2 fruit fly cellular contexts compared by ENCODE assay signal in the genomic region with DNA sequence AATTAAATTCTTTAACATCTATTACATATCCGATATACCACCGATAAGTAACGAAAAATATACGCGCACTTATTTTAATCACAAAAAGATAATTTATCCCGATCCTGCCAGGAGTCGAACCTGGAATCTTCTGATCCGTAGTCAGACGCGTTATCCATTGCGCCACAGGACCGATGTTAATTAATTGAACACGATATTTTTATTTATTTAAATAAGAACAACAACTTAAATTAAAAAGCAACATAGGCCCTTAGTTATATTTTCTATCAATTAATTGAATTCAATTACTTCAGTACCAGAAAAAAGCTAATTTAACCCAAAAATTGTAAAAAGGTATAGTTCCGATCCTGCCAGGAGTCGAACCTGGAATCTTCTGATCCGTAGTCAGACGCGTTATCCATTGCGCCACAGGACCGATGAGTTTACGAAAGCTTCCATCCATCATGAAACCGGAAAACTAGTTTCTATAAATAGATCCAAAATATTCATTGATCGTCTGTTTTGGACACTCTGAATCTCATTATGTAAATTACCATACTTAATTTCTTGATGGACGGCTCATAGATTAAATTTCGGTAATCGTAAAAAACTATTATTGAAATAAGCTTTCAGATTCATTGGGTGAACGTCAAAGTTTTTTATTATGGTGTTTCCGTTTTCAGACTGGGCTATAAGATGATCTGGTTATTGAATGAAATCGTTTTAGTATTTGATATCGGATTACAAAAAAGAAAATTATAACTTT.
A peak's percentile ranks its signal among the peaks of the same experiment; 100 is the strongest.
TF ChIP-seq lines count a peak whose summit lies in the region.

No protein-coding gene starts in this region.

- no peak for TF ChIP-seq CTCF in whole organism, embryonic (GFP tag; optimal IDR thresholded peaks at IDR 0.05; lab: Kevin White, UChicago)

TF ChIP-seq in whole organism, embryonic, 481 proteins besides CTCF, POLR2A, EP300 and RAD21 (continues in another document):
- no peak for TF ChIP-seq jing (GFP tag; optimal IDR thresholded peaks at IDR 0.05; lab: Kevin White, UChicago)
- TF ChIP-seq CG9727 (GFP tag; optimal IDR thresholded peaks at IDR 0.05; lab: Kevin White, UChicago) = no peak
- TF ChIP-seq vvl (GFP tag; IDR thresholded peaks at IDR 0.05; lab: Robert Waterston, UW) = peak; percentile 87
- no peak for TF ChIP-seq CG2129 (GFP tag; IDR thresholded peaks at IDR 0.05; lab: Robert Waterston, UW; ENCODE audit: partially characterized antibody)
- no peak for TF ChIP-seq CG9437 (GFP tag; optimal IDR thresholded peaks at IDR 0.05; lab: Kevin White, UChicago)
- TF ChIP-seq exex (tag; optimal IDR thresholded peaks at IDR 0.05; lab: Kevin White, UChicago) = peak; percentile 63
- peak; percentile 61 for TF ChIP-seq sens (GFP tag; lab: Kevin White, UChicago)
- no peak for TF ChIP-seq Adf1 (GFP tag; IDR thresholded peaks at IDR 0.05; lab: Robert Waterston, UW)
- peak; percentile 83 for TF ChIP-seq amos (GFP tag; IDR thresholded peaks at IDR 0.05; lab: Robert Waterston, UW; ENCODE audit: partially characterized antibody)
- TF ChIP-seq chn (GFP tag; optimal IDR thresholded peaks at IDR 0.05; lab: Kevin White, UChicago) = no peak
- no peak for TF ChIP-seq eve (GFP tag; optimal IDR thresholded peaks at IDR 0.05; lab: Kevin White, UChicago)
- TF ChIP-seq croc (GFP tag; conservative IDR thresholded peaks at IDR 0.05; lab: Robert Waterston, UW) = no peak
- TF ChIP-seq CG3163 (GFP tag; optimal IDR thresholded peaks at IDR 0.05; lab: Kevin White, UChicago) = no peak
- TF ChIP-seq ap (GFP tag; IDR thresholded peaks at IDR 0.05; lab: Robert Waterston, UW) = no peak
- TF ChIP-seq knrl (GFP tag; IDR thresholded peaks at IDR 0.05; lab: Robert Waterston, UW; ENCODE audit: partially characterized antibody) = peak; percentile 58; the same call in 2 of the 3 replicates
- no peak for TF ChIP-seq Lim3 (GFP tag; IDR thresholded peaks at IDR 0.05; lab: Robert Waterston, UW)
- TF ChIP-seq tap (tag; optimal IDR thresholded peaks at IDR 0.05; lab: Kevin White, UChicago) = no peak
- TF ChIP-seq inv (GFP tag; IDR thresholded peaks at IDR 0.05; lab: Robert Waterston, UW; ENCODE audit: partially characterized antibody) = peak; percentile 47; the same call in 1 of the 2 replicates
- TF ChIP-seq jumu (GFP tag; optimal IDR thresholded peaks at IDR 0.05; lab: Kevin White, UChicago) = no peak
- no peak for TF ChIP-seq CG17568 (GFP tag; optimal IDR thresholded peaks at IDR 0.05; lab: Kevin White, UChicago)
- TF ChIP-seq CG8281 (tag; optimal IDR thresholded peaks at IDR 0.05; lab: Kevin White, UChicago) = no peak
- no peak for TF ChIP-seq NC2α (GFP tag; optimal IDR thresholded peaks at IDR 0.05; lab: Kevin White, UChicago)
- peak; percentile 83; the same call in 1 of the 3 replicates for TF ChIP-seq mld (GFP tag; IDR thresholded peaks at IDR 0.05; lab: Robert Waterston, UW; ENCODE audit: partially characterized antibody)
- no peak for TF ChIP-seq CG10959 (GFP tag; IDR thresholded peaks at IDR 0.05; lab: Robert Waterston, UW)
- no peak for TF ChIP-seq CG10979 (tag; optimal IDR thresholded peaks at IDR 0.05; lab: Kevin White, UChicago)
- TF ChIP-seq Jarid2 (GFP tag; optimal IDR thresholded peaks at IDR 0.05; lab: Kevin White, UChicago) = no peak
- peak; percentile 35; the same call in 1 of the 3 replicates for TF ChIP-seq Doc3 (GFP tag; IDR thresholded peaks at IDR 0.05; lab: Robert Waterston, UW; ENCODE audit: partially characterized antibody)
- no peak for TF ChIP-seq sug (tag; optimal IDR thresholded peaks at IDR 0.05; lab: Kevin White, UChicago)
- no peak for TF ChIP-seq nmo (GFP tag; optimal IDR thresholded peaks at IDR 0.05; lab: Kevin White, UChicago)
- TF ChIP-seq pan (optimal IDR thresholded peaks at IDR 0.05; lab: Kevin White, UChicago) = no peak
- TF ChIP-seq pan (GFP tag; optimal IDR thresholded peaks at IDR 0.05 in 1 of 2, IDR thresholded peaks at IDR 0.05 in 1 of 2) = no peak
- 0 out of 2 replicates have a peak, but pooled peaks have one; percentile 41 for TF ChIP-seq unc-4 (GFP tag; IDR thresholded peaks at IDR 0.05; lab: Robert Waterston, UW; ENCODE audit: partially characterized antibody)
- no peak for TF ChIP-seq CG10147 (GFP tag; optimal IDR thresholded peaks at IDR 0.05; lab: Kevin White, UChicago)
- TF ChIP-seq gt (GFP tag; IDR thresholded peaks at IDR 0.05; lab: Robert Waterston, UW) = no peak
- TF ChIP-seq hb (GFP tag; IDR thresholded peaks at IDR 0.05; lab: Robert Waterston, UW; ENCODE audit: partially characterized antibody) = peak; percentile 70; the same call in 1 of the 3 replicates
- no peak for TF ChIP-seq CG7839 (tag; optimal IDR thresholded peaks at IDR 0.05; lab: Kevin White, UChicago)
- TF ChIP-seq CG14860 (GFP tag; IDR thresholded peaks at IDR 0.05; lab: Robert Waterston, UW; ENCODE audit: partially characterized antibody) = peak; percentile 67; the same call in 2 of the 3 replicates
- peak; percentile 91 for TF ChIP-seq Opbp (GFP tag; IDR thresholded peaks at IDR 0.05; lab: Robert Waterston, UW; ENCODE audit: partially characterized antibody)

TF ChIP-seq in whole organism, prepupa, 60 proteins besides CTCF, POLR2A, EP300 and RAD21:
- TF ChIP-seq CG6792 (GFP tag; optimal IDR thresholded peaks at IDR 0.05; lab: Kevin White, UChicago) (no peak), svp (GFP tag; lab: Kevin White, UChicago) (peak; percentile 49)
